Worm (Caenorhabditis elegans) whole organism, L1 larva: ENCODE results near the gene spp-28.

ENCODE experiments used
- egl-27 ChIP-seq, 2 experiments: fragments of 150-350 bp in 1 of 2; sonication (generic microtip); optimal IDR thresholded peaks; 3 replicates each; lab custom pipeline; 2017 to 2018; ENCODE audit warnings: missing biosample characterization in 2 of 2, missing genetic modification characterization in 2 of 2, missing genetic modification reagents in 2 of 2
- nhr-237 ChIP-seq: fragments of 150-350 bp; optimal IDR thresholded peaks from 2 replicates; lab custom pipeline; 2014; ENCODE audit warnings: missing biosample characterization, missing genetic modification characterization
- zag-1 ChIP-seq: fragments of 150-350 bp; optimal IDR thresholded peaks from 2 replicates; lab custom pipeline; 2014; ENCODE audit warnings: missing biosample characterization, missing genetic modification characterization

DNA sequence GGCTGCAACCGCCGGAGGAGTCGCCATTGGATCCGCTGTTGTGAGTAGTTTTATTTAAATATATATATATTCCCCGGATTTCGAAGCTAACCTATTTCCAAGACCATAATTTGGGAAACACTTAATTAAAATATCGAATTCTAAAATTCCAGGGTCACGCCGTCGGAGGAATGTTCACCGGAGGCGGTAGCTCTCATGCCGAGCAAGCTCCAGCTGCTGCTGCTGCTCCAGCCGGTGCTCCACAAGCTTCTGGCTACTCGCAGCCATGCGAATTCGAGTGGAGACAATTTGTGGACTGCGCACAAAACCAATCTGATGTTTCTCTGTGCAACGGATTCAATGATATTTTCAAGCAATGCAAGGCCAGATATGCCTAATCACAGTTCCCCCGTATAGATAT lies 37.8 kb downstream of the spp-28 start:
- TF ChIP-seq zag-1 (tag; lab: Kevin White, UChicago) (no peak), nhr-237 (tag; lab: Kevin White, UChicago) (no peak), egl-27 (tag; optimal IDR thresholded peaks at IDR 0.05; lab: Kevin White, UChicago) (no peak)
